Fruit fly (Drosophila melanogaster) whole organism, embryonic: ENCODE data around the gene CG3434.

Experiments
- Atf3 ChIP-seq: fragments of 200-800 bp; sonication (Bioruptor generic); optimal IDR thresholded peaks from 3 replicates; lab custom pipeline; 2016; ENCODE audit warnings: missing biosample characterization, missing genetic modification characterization
- CG11247 ChIP-seq: fragments of 200-800 bp; sonication (Bioruptor generic); IDR thresholded peaks from 2 replicates; pipeline ENCODE4 v1.3.6; 2022; ENCODE audit warnings: missing biosample characterization, missing genetic modification characterization
- CG13894 ChIP-seq: fragments of 200-800 bp; sonication (Bioruptor generic); optimal IDR thresholded peaks from 3 replicates; lab custom pipeline; 2018; ENCODE audit warnings: missing biosample characterization, mild to moderate bottlenecking, missing genetic modification characterization, moderate library complexity
- CG14441 ChIP-seq: fragments of 200-800 bp; sonication (Bioruptor generic); IDR thresholded peaks from 2 replicates; pipeline ENCODE4 v1.3.6; 2022; ENCODE audit warnings: missing biosample characterization, missing genetic modification characterization
- CG14667 ChIP-seq: fragments of 200-800 bp; sonication (Bioruptor generic); IDR thresholded peaks from 2 replicates; pipeline ENCODE4 v1.3.6; 2022; ENCODE audit warnings: missing biosample characterization, missing genetic modification characterization
- CG1602 ChIP-seq: fragments of 200-800 bp; sonication (Bioruptor generic); optimal IDR thresholded peaks from 3 replicates; lab custom pipeline; 2016; ENCODE audit warnings: missing biosample characterization, missing genetic modification characterization
- CG16779 ChIP-seq: fragments of 200-800 bp; sonication (Bioruptor generic); IDR thresholded peaks from 2 replicates; pipeline ENCODE4 v1.3.6; 2022; ENCODE audit warnings: missing biosample characterization, missing genetic modification characterization
- CG17361 ChIP-seq: fragments of 200-800 bp; sonication (Bioruptor generic); IDR thresholded peaks from 3 replicates; pipeline ENCODE4 v1.3.6; 2022; ENCODE audit warnings: missing biosample characterization, missing genetic modification characterization
- CG18476 ChIP-seq: fragments of 200-800 bp; sonication (Bioruptor generic); optimal IDR thresholded peaks from 2 replicates; lab custom pipeline; 2016; ENCODE audit warnings: missing biosample characterization, mild to moderate bottlenecking, missing genetic modification characterization
- CG2199 ChIP-seq: fragments of 200-800 bp; sonication (Bioruptor generic); IDR thresholded peaks from 3 replicates; pipeline ENCODE4 v1.3.6; 2022; ENCODE audit warnings: missing biosample characterization, missing genetic modification characterization
- CG3407 ChIP-seq: fragments of 200-800 bp; sonication (Bioruptor generic); optimal IDR thresholded peaks from 2 replicates; lab custom pipeline; 2018; ENCODE audit warnings: missing biosample characterization, mild to moderate bottlenecking, missing genetic modification characterization
- CG6791 ChIP-seq: fragments of 200-800 bp; sonication (Bioruptor generic); IDR thresholded peaks from 3 replicates; pipeline ENCODE4 v1.3.6; 2022; ENCODE audit warnings: missing biosample characterization, missing genetic modification characterization; ENCODE audit not compliant: partially characterized antibody
- CG9609 ChIP-seq: fragments of 200-800 bp; sonication (Bioruptor generic); optimal IDR thresholded peaks from 3 replicates; lab custom pipeline; 2016; ENCODE audit warnings: missing biosample characterization, missing genetic modification characterization
- Doc3 ChIP-seq: fragments of 200-800 bp; sonication (Bioruptor generic); IDR thresholded peaks from 3 replicates; pipeline ENCODE4 v1.3.6; 2022; ENCODE audit warnings: missing biosample characterization, missing genetic modification characterization; ENCODE audit not compliant: partially characterized antibody
- Dref ChIP-seq: fragments of 200-800 bp; sonication (Bioruptor generic); IDR thresholded peaks from 2 replicates; pipeline ENCODE4 v1.3.6; 2022; ENCODE audit warnings: missing biosample characterization, missing genetic modification characterization
- E2f2 ChIP-seq: fragments of 200-800 bp; sonication (Bioruptor generic); IDR thresholded peaks from 2 replicates; pipeline ENCODE4 v1.3.6; 2022; ENCODE audit warnings: missing biosample characterization, missing genetic modification characterization
- Elba2 ChIP-seq: fragments of 200-800 bp; sonication (Bioruptor generic); optimal IDR thresholded peaks from 3 replicates; lab custom pipeline; 2016; ENCODE audit warnings: missing biosample characterization, missing genetic modification characterization
- Ets97D ChIP-seq: fragments of 200-800 bp; sonication (Bioruptor generic); optimal IDR thresholded peaks from 3 replicates; lab custom pipeline; 2016; ENCODE audit warnings: missing biosample characterization, missing genetic modification characterization
- Hand ChIP-seq: fragments of 200-800 bp; sonication (Bioruptor generic); optimal IDR thresholded peaks from 2 replicates; lab custom pipeline; 2017; ENCODE audit warnings: mild to moderate bottlenecking, missing biosample characterization, missing genetic modification reagents, missing genetic modification characterization
- Hmr ChIP-seq: fragments of 200-800 bp; sonication (Bioruptor generic); optimal IDR thresholded peaks from 3 replicates; lab custom pipeline; 2017; ENCODE audit warnings: mild to moderate bottlenecking, missing biosample characterization, missing genetic modification reagents, missing genetic modification characterization
- Hr39 ChIP-seq: fragments of >200 bp; optimal IDR thresholded peaks from 2 replicates; lab custom pipeline; 2017
- Hsf ChIP-seq: fragments of 200-800 bp; sonication (Bioruptor generic); optimal IDR thresholded peaks from 3 replicates; lab custom pipeline; 2016; ENCODE audit warnings: missing biosample characterization, missing genetic modification characterization
- Lhr ChIP-seq: fragments of 200-800 bp; sonication (Bioruptor generic); optimal IDR thresholded peaks from 3 replicates; lab custom pipeline; 2017; ENCODE audit warnings: mild to moderate bottlenecking, missing biosample characterization, missing genetic modification reagents, missing genetic modification characterization
- Med ChIP-seq: fragments of 200-800 bp; sonication (Bioruptor generic); peaks from one replicate; lab custom pipeline; 2016; ENCODE audit warnings: missing biosample characterization, missing genetic modification characterization, mild to moderate bottlenecking, inconsistent platforms, moderate library complexity
- Sry-β ChIP-seq: fragments of 200-800 bp; sonication (Bioruptor generic); optimal IDR thresholded peaks from 2 replicates; lab custom pipeline; 2018; ENCODE audit warnings: missing biosample characterization, mild to moderate bottlenecking, missing genetic modification characterization, moderate library complexity
- YL-1 ChIP-seq: fragments of 200-800 bp; sonication (Bioruptor generic); optimal IDR thresholded peaks from 3 replicates; lab custom pipeline; 2017; ENCODE audit warnings: missing biosample characterization, mild to moderate bottlenecking, missing genetic modification characterization
- bab2 ChIP-seq: fragments of 200-800 bp; sonication (Bioruptor generic); optimal IDR thresholded peaks from 2 replicates; lab custom pipeline; 2016; ENCODE audit warnings: missing biosample characterization, missing genetic modification characterization
- dati ChIP-seq: fragments of 200-800 bp; sonication (Bioruptor generic); IDR thresholded peaks from 2 replicates; pipeline ENCODE4 v1.3.6; 2022; ENCODE audit warnings: missing biosample characterization, missing genetic modification characterization
- dimm ChIP-seq: fragments of 200-800 bp; sonication (Bioruptor generic); IDR thresholded peaks from 2 replicates; pipeline ENCODE4 v1.3.6; 2022; ENCODE audit warnings: missing biosample characterization, missing genetic modification characterization
- dysf ChIP-seq: fragments of 200-800 bp; sonication (Bioruptor generic); IDR thresholded peaks from 3 replicates; pipeline ENCODE4 v1.3.6; 2022; ENCODE audit warnings: missing biosample characterization, missing genetic modification characterization
- eve ChIP-seq, 2 experiments: fragments of >200 bp; optimal IDR thresholded peaks; 2 replicates each; lab custom pipeline; 2017; ENCODE audit warnings: missing biosample characterization in 2 of 2, missing genetic modification characterization in 2 of 2
- fd102C ChIP-seq: fragments of 200-800 bp; sonication (Bioruptor generic); optimal IDR thresholded peaks from 2 replicates; lab custom pipeline; 2018; ENCODE audit warnings: missing biosample characterization, mild to moderate bottlenecking, missing genetic modification characterization, moderate library complexity
- fd3F ChIP-seq: fragments of 200-800 bp; sonication (Bioruptor generic); optimal IDR thresholded peaks from 2 replicates; lab custom pipeline; 2018; ENCODE audit warnings: missing biosample characterization, mild to moderate bottlenecking, missing genetic modification characterization, moderate library complexity
- gcm ChIP-seq: fragments of 200-800 bp; sonication (Bioruptor generic); optimal IDR thresholded peaks from 2 replicates; lab custom pipeline; 2019; ENCODE audit warnings: missing biosample characterization, mild to moderate bottlenecking, missing genetic modification characterization, moderate library complexity
- gem ChIP-seq: fragments of 200-800 bp; sonication (Bioruptor generic); optimal IDR thresholded peaks from 2 replicates; lab custom pipeline; 2019; ENCODE audit warnings: missing biosample characterization, mild to moderate bottlenecking, missing genetic modification characterization, moderate library complexity
- gsb-n ChIP-seq: fragments of 200-800 bp; sonication (Bioruptor generic); optimal IDR thresholded peaks from 3 replicates; lab custom pipeline; 2018; ENCODE audit warnings: missing biosample characterization, mild to moderate bottlenecking, missing genetic modification characterization
- ken ChIP-seq: fragments of 200-800 bp; sonication (Bioruptor generic); IDR thresholded peaks from 3 replicates; pipeline ENCODE4 v1.3.6; 2022; ENCODE audit warnings: missing biosample characterization, missing genetic modification characterization
- maf-S ChIP-seq: fragments of 200-800 bp; sonication (Bioruptor generic); optimal IDR thresholded peaks from 2 replicates; lab custom pipeline; 2016; ENCODE audit warnings: missing biosample characterization, missing genetic modification characterization
- mam ChIP-seq: fragments of 200-800 bp; sonication (Bioruptor generic); optimal IDR thresholded peaks from 3 replicates; lab custom pipeline; 2016; ENCODE audit warnings: missing biosample characterization, missing genetic modification characterization
- odd ChIP-seq: fragments of 200-800 bp; sonication (Bioruptor generic); optimal IDR thresholded peaks from 2 replicates; lab custom pipeline; 2017; ENCODE audit warnings: missing biosample characterization, mild to moderate bottlenecking, missing genetic modification characterization
- pan ChIP-seq, 4 experiments: fragments of >200 bp in 3 of 4; fragments of 200-800 bp in 1 of 4; sonication (Bioruptor generic) in 1 of 4; optimal IDR thresholded peaks in 3 of 4; IDR thresholded peaks in 1 of 4; 2 replicates each; pipeline versions ENCODE4 v1.3.6 to Lab custom; 2017 to 2022; ENCODE audit warnings: missing biosample characterization in 2 of 4, missing genetic modification characterization in 2 of 4, mixed read lengths in 1 of 4
- run ChIP-seq: fragments of 200-800 bp; sonication (Bioruptor generic); optimal IDR thresholded peaks from 3 replicates; lab custom pipeline; 2018; ENCODE audit warnings: missing biosample characterization, mild to moderate bottlenecking, missing genetic modification characterization
- scrt ChIP-seq: fragments of 200-800 bp; sonication (Bioruptor generic); optimal IDR thresholded peaks from 2 replicates; lab custom pipeline; 2018; ENCODE audit warnings: missing biosample characterization, mild to moderate bottlenecking, missing genetic modification characterization, moderate library complexity
- sisA ChIP-seq: fragments of 200-800 bp; sonication (Bioruptor generic); IDR thresholded peaks from 2 replicates; pipeline ENCODE4 v1.3.6; 2022; ENCODE audit warnings: missing biosample characterization, missing genetic modification characterization
- sna ChIP-seq: fragments of 200-800 bp; sonication (Bioruptor generic); IDR thresholded peaks from 2 replicates; pipeline ENCODE4 v1.3.6; 2022; ENCODE audit warnings: missing biosample characterization, missing genetic modification characterization; ENCODE audit not compliant: partially characterized antibody
- stc ChIP-seq: fragments of 200-800 bp; sonication (Bioruptor generic); IDR thresholded peaks from 2 replicates; pipeline ENCODE4 v1.3.6; 2022; ENCODE audit warnings: missing biosample characterization, missing genetic modification characterization
- toy ChIP-seq: fragments of 200-800 bp; sonication (Bioruptor generic); IDR thresholded peaks from 2 replicates; pipeline ENCODE4 v1.3.6; 2022; ENCODE audit warnings: missing biosample characterization, missing genetic modification characterization
- unpg ChIP-seq: fragments of 200-800 bp; sonication (Bioruptor generic); optimal IDR thresholded peaks from 3 replicates; lab custom pipeline; 2018; ENCODE audit warnings: missing biosample characterization, mild to moderate bottlenecking, missing genetic modification characterization, moderate library complexity
- vnd ChIP-seq: fragments of 200-800 bp; sonication (Bioruptor generic); IDR thresholded peaks from 3 replicates; pipeline ENCODE4 v1.3.6; 2022; ENCODE audit warnings: missing biosample characterization, missing genetic modification characterization; ENCODE audit not compliant: partially characterized antibody

The CG3434 gene

dm6 chr3L:9410754-9411423 lies 49.7 kb downstream of the CG3434 start, which contains the start of the genes CG4022 and Cpsf5 (continued):
- TF ChIP-seq CG17361 (GFP tag; lab: Robert Waterston, UW) (peak; percentile 82), fd102C (no peak), Hsf (GFP tag; lab: Kevin White, UChicago) (peak; percentile 85), CG14667 (GFP tag; lab: Robert Waterston, UW) (peak; percentile 68), CG16779 (GFP tag; lab: Robert Waterston, UW) (no peak), Sry-β (GFP tag; lab: Kevin White, UChicago) (peak; percentile 42), CG13894 (tag; lab: Kevin White, UChicago) (no peak), YL-1 (GFP tag; lab: Kevin White, UChicago) (peak; percentile 88), dysf (GFP tag; lab: Robert Waterston, UW) (peak; percentile 84), Hand (GFP tag; lab: Kevin White, UChicago) (peak; percentile 55), CG11247 (peak; percentile 70), maf-S (GFP tag; lab: Kevin White, UChicago) (peak; percentile 49), Doc3 (no peak), sna (GFP tag; lab: Robert Waterston, UW) (no peak), dimm (no peak; the same call in 1 of the 2 replicates), CG14441 (peak; percentile 83), Atf3 (GFP tag; lab: Kevin White, UChicago) (peak; percentile 36), Med (GFP tag; lab: Kevin White, UChicago) (peak; percentile 92), CG6791 (GFP tag; lab: Robert Waterston, UW) (no peak), scrt (GFP tag; lab: Kevin White, UChicago) (peak; percentile 66), unpg (GFP tag; lab: Kevin White, UChicago) (peak; percentile 87), CG1602 (peak; percentile 73), gem (peak; percentile 93), vnd (GFP tag; lab: Robert Waterston, UW) (no peak), stc (GFP tag; lab: Robert Waterston, UW) (peak; percentile 78), eve (GFP tag; optimal IDR thresholded peaks at IDR 0.05; lab: Kevin White, UChicago) (no peak), toy (GFP tag; lab: Robert Waterston, UW) (peak; percentile 24; the same call in 1 of the 2 replicates), ken (GFP tag; lab: Robert Waterston, UW) (peak; percentile 87), CG9609 (GFP tag; lab: Kevin White, UChicago) (peak; percentile 50), pan (optimal IDR thresholded peaks at IDR 0.05; lab: Kevin White, UChicago) (no peak), pan (GFP tag; optimal IDR thresholded peaks at IDR 0.05 in 1 of 2, IDR thresholded peaks at IDR 0.05 in 1 of 2) (peak in 1 of 2 experiments; percentile 86), fd3F (GFP tag; lab: Kevin White, UChicago) (peak; percentile 87), Hr39 (lab: Kevin White, UChicago) (no peak), bab2 (GFP tag; lab: Kevin White, UChicago) (peak; percentile 72), Dref (GFP tag; lab: Robert Waterston, UW) (peak; percentile 48), Hmr (peak; percentile 85), dati (peak; percentile 25; the same call in 1 of the 2 replicates), odd (GFP tag; lab: Kevin White, UChicago) (peak; percentile 57), gcm (GFP tag; lab: Kevin White, UChicago) (peak; percentile 78), CG3407 (peak; percentile 68), Elba2 (GFP tag; lab: Kevin White, UChicago) (peak; percentile 63), mam (GFP tag; lab: Kevin White, UChicago) (peak; percentile 73), sisA (GFP tag; lab: Robert Waterston, UW) (peak; percentile 82), CG18476 (peak; percentile 68), CG2199 (peak; percentile 26; the same call in 1 of the 3 replicates), gsb-n (peak; percentile 84), E2f2 (peak; percentile 70), Lhr (GFP tag; lab: Kevin White, UChicago) (peak; percentile 80), run (tag; lab: Kevin White, UChicago) (peak; percentile 54), Ets97D (GFP tag; lab: Kevin White, UChicago) (peak; percentile 63)
